Fruit fly (Drosophila melanogaster) whole organism, embryonic: ENCODE measurements around the gene CG31463.
A peak's percentile ranks its signal among the peaks of the same experiment; 100 is the strongest.

ENCODE experiments used
- Asciz ChIP-seq: fragments of 200-800 bp; sonication (Bioruptor generic); optimal IDR thresholded peaks from 2 replicates; lab custom pipeline; 2017; ENCODE audit warnings: missing biosample characterization, mild to moderate bottlenecking, missing genetic modification characterization, missing genetic modification reagents
- BEAF-32 ChIP-seq: fragments of 200-800 bp; sonication (Bioruptor generic); optimal IDR thresholded peaks from 3 replicates; lab custom pipeline; 2017; ENCODE audit warnings: missing biosample characterization, missing genetic modification characterization, mild to moderate bottlenecking, moderate library complexity, missing genetic modification reagents
- Blimp-1 ChIP-seq: fragments of 200-800 bp; sonication (Bioruptor generic); optimal IDR thresholded peaks from 3 replicates; lab custom pipeline; 2018; ENCODE audit warnings: missing biosample characterization, missing genetic modification characterization, mild to moderate bottlenecking, moderate library complexity, missing genetic modification reagents
- CG1024 ChIP-seq: fragments of 200-800 bp; sonication (Bioruptor generic); IDR thresholded peaks from 2 replicates; pipeline ENCODE4 v1.3.6; 2022; ENCODE audit warnings: missing biosample characterization, missing genetic modification characterization
- CG10543 ChIP-seq: fragments of 200-800 bp; sonication (Bioruptor generic); optimal IDR thresholded peaks from 3 replicates; lab custom pipeline; 2017; ENCODE audit warnings: missing biosample characterization, mild to moderate bottlenecking, missing genetic modification characterization, moderate library complexity
- CG11560 ChIP-seq: fragments of 200-800 bp; sonication (Bioruptor generic); IDR thresholded peaks from 3 replicates; pipeline ENCODE4 v1.3.6; 2022; ENCODE audit warnings: missing biosample characterization, missing genetic modification characterization
- CG11695 ChIP-seq: fragments of 200-800 bp; sonication (Bioruptor generic); IDR thresholded peaks from 3 replicates; pipeline ENCODE4 v1.3.6; 2022; ENCODE audit warnings: missing biosample characterization, missing genetic modification characterization
- CG12659 ChIP-seq: fragments of 200-800 bp; sonication (Bioruptor generic); optimal IDR thresholded peaks from 3 replicates; lab custom pipeline; 2017; ENCODE audit warnings: mild to moderate bottlenecking, missing biosample characterization, missing genetic modification reagents, missing genetic modification characterization
- CG13123 ChIP-seq: fragments of 200-800 bp; sonication (Bioruptor generic); optimal IDR thresholded peaks from 2 replicates; lab custom pipeline; 2016; ENCODE audit warnings: missing biosample characterization, missing genetic modification characterization
- CG16779 ChIP-seq: fragments of 200-800 bp; sonication (Bioruptor generic); IDR thresholded peaks from 2 replicates; pipeline ENCODE4 v1.3.6; 2022; ENCODE audit warnings: missing biosample characterization, missing genetic modification characterization
- CG17829 ChIP-seq: fragments of 200-800 bp; optimal IDR thresholded peaks from 2 replicates; lab custom pipeline; 2019; ENCODE audit warnings: missing biosample characterization, mild to moderate bottlenecking, missing genetic modification characterization, moderate library complexity
- CG18011 ChIP-seq: fragments of 200-800 bp; sonication (Bioruptor generic); optimal IDR thresholded peaks from 2 replicates; lab custom pipeline; 2017; ENCODE audit warnings: missing biosample characterization, missing genetic modification characterization, mild to moderate bottlenecking, moderate library complexity, missing genotype
- CG1832 ChIP-seq: fragments of 200-800 bp; sonication (Bioruptor generic); optimal IDR thresholded peaks from 2 replicates; lab custom pipeline; 2017; ENCODE audit warnings: missing biosample characterization, mild to moderate bottlenecking, missing genetic modification characterization, inconsistent platforms
- CG18764 ChIP-seq: fragments of 200-800 bp; sonication (Bioruptor generic); optimal IDR thresholded peaks from 3 replicates; lab custom pipeline; 2016; ENCODE audit warnings: missing biosample characterization, missing genetic modification characterization
- CG2129 ChIP-seq: fragments of 200-800 bp; sonication (Bioruptor generic); IDR thresholded peaks from 2 replicates; pipeline ENCODE4 v1.3.6; 2022; ENCODE audit warnings: missing biosample characterization, missing genetic modification characterization; ENCODE audit not compliant: partially characterized antibody
- CG3065 ChIP-seq: fragments of 200-800 bp; sonication (Bioruptor generic); optimal IDR thresholded peaks from 2 replicates; lab custom pipeline; 2016; ENCODE audit warnings: missing biosample characterization, missing genetic modification characterization
- CG31365 ChIP-seq: fragments of 200-800 bp; sonication (Bioruptor generic); optimal IDR thresholded peaks from 2 replicates; lab custom pipeline; 2018; ENCODE audit warnings: missing biosample characterization, mild to moderate bottlenecking, missing genetic modification characterization
- CG31388 ChIP-seq: fragments of 200-800 bp; sonication (Bioruptor generic); optimal IDR thresholded peaks from 2 replicates; lab custom pipeline; 2016; ENCODE audit warnings: missing biosample characterization, missing genetic modification characterization
- CG32772 ChIP-seq: fragments of 200-800 bp; sonication (Bioruptor generic); IDR thresholded peaks from 2 replicates; pipeline ENCODE4 v1.3.6; 2022; ENCODE audit warnings: missing biosample characterization, missing genetic modification characterization
- CG3847 ChIP-seq: fragments of 200-800 bp; sonication (Bioruptor generic); IDR thresholded peaks from 2 replicates; pipeline ENCODE4 v1.3.6; 2022; ENCODE audit warnings: missing biosample characterization, missing genetic modification characterization
- CG6175 ChIP-seq: fragments of 200-800 bp; sonication (Bioruptor generic); IDR thresholded peaks from 3 replicates; pipeline ENCODE4 v1.3.6; 2022; ENCODE audit warnings: missing biosample characterization, missing genetic modification characterization
- CG7786 ChIP-seq: fragments of 200-800 bp; sonication (Bioruptor generic); optimal IDR thresholded peaks from 2 replicates; lab custom pipeline; 2016; ENCODE audit warnings: missing biosample characterization, missing genetic modification characterization
- CG7839 ChIP-seq: fragments of 200-800 bp; sonication (Bioruptor generic); optimal IDR thresholded peaks from 3 replicates; lab custom pipeline; 2018; ENCODE audit warnings: missing biosample characterization, mild to moderate bottlenecking, missing genetic modification characterization, moderate library complexity
- CG9437 ChIP-seq: fragments of 200-800 bp; sonication (Bioruptor generic); optimal IDR thresholded peaks from 2 replicates; lab custom pipeline; 2018; ENCODE audit warnings: missing biosample characterization, mild to moderate bottlenecking, missing genetic modification characterization
- Dll ChIP-seq: fragments of 200-800 bp; sonication (Bioruptor generic); IDR thresholded peaks from 4 replicates; pipeline ENCODE4 v1.3.6; 2022; ENCODE audit warnings: missing biosample characterization, missing genetic modification characterization; ENCODE audit not compliant: partially characterized antibody
- Fer2 ChIP-seq: fragments of 200-800 bp; sonication (Bioruptor generic); optimal IDR thresholded peaks from 2 replicates; lab custom pipeline; 2018; ENCODE audit warnings: missing biosample characterization, mild to moderate bottlenecking, missing genetic modification characterization, moderate library complexity
- H2.0 ChIP-seq: fragments of 200-800 bp; sonication (Bioruptor generic); IDR thresholded peaks from 2 replicates; pipeline ENCODE4 v1.3.6; 2022; ENCODE audit warnings: missing biosample characterization, missing genetic modification characterization
- HLH4C ChIP-seq: fragments of 200-800 bp; sonication (Bioruptor generic); IDR thresholded peaks from 3 replicates; pipeline ENCODE4 v1.3.6; 2022; ENCODE audit warnings: missing biosample characterization, missing genetic modification characterization; ENCODE audit not compliant: partially characterized antibody
- Hr78 ChIP-seq, 2 experiments: fragments of 200-800 bp in 1 of 2; fragments of >200 bp in 1 of 2; sonication (Bioruptor generic) in 1 of 2; optimal IDR thresholded peaks; 2 replicates each; lab custom pipeline; 2017 to 2019; ENCODE audit warnings: missing biosample characterization in 2 of 2, missing genetic modification characterization in 2 of 2, mild to moderate bottlenecking in 1 of 2, moderate library complexity in 1 of 2
- Mes4 ChIP-seq: fragments of 200-800 bp; sonication (Bioruptor generic); optimal IDR thresholded peaks from 2 replicates; lab custom pipeline; 2016; ENCODE audit warnings: missing biosample characterization, missing genetic modification characterization
- Spps ChIP-seq: fragments of 200-800 bp; sonication (Bioruptor generic); optimal IDR thresholded peaks from 2 replicates; lab custom pipeline; 2018; ENCODE audit warnings: missing biosample characterization, mild to moderate bottlenecking, missing genetic modification characterization
- Tbp ChIP-seq: fragments of >200 bp; optimal IDR thresholded peaks from 2 replicates; lab custom pipeline; 2018; ENCODE audit warnings: missing biosample characterization, missing genetic modification characterization
- Trl ChIP-seq, 3 experiments: fragments of >200 bp in 2 of 3; fragments of 200-800 bp in 1 of 3; sonication (Bioruptor generic) in 1 of 3; optimal IDR thresholded peaks; 2 replicates in 1 of 3; 3 replicates in 2 of 3; lab custom pipeline; 2016 to 2017; ENCODE audit warnings: missing biosample characterization in 1 of 3, missing genetic modification characterization in 1 of 3
- YL-1 ChIP-seq: fragments of 200-800 bp; sonication (Bioruptor generic); optimal IDR thresholded peaks from 3 replicates; lab custom pipeline; 2017; ENCODE audit warnings: missing biosample characterization, mild to moderate bottlenecking, missing genetic modification characterization
- ara ChIP-seq: fragments of 200-800 bp; sonication (Bioruptor generic); IDR thresholded peaks from 2 replicates; pipeline ENCODE4 v1.3.6; 2022; ENCODE audit warnings: missing biosample characterization, missing genetic modification characterization
- caup ChIP-seq: fragments of 200-800 bp; sonication (Bioruptor generic); optimal IDR thresholded peaks from 3 replicates; lab custom pipeline; 2017; ENCODE audit warnings: missing biosample characterization, mild to moderate bottlenecking, missing genetic modification characterization, moderate library complexity; ENCODE audit not compliant: severe bottlenecking
- corto ChIP-seq: fragments of 200-800 bp; sonication (Bioruptor generic); optimal IDR thresholded peaks from 2 replicates; lab custom pipeline; 2016; ENCODE audit warnings: missing biosample characterization, mild to moderate bottlenecking, missing genetic modification characterization, moderate library complexity
- cwo ChIP-seq: fragments of 200-800 bp; sonication (Bioruptor generic); optimal IDR thresholded peaks from 3 replicates; lab custom pipeline; 2017; ENCODE audit warnings: missing biosample characterization, missing genetic modification characterization, mild to moderate bottlenecking, moderate library complexity, missing genetic modification reagents
- fd3F ChIP-seq: fragments of 200-800 bp; sonication (Bioruptor generic); optimal IDR thresholded peaks from 2 replicates; lab custom pipeline; 2018; ENCODE audit warnings: missing biosample characterization, mild to moderate bottlenecking, missing genetic modification characterization, moderate library complexity
- ham ChIP-seq: fragments of 200-800 bp; sonication (Bioruptor generic); IDR thresholded peaks from 2 replicates; pipeline ENCODE4 v1.3.6; 2022; ENCODE audit warnings: missing biosample characterization, missing genetic modification characterization
- insv ChIP-seq, 2 experiments: fragments of 200-800 bp; sonication (Bioruptor generic); optimal IDR thresholded peaks; 3 replicates each; lab custom pipeline; 2016 to 2018; ENCODE audit warnings: missing biosample characterization in 2 of 2, missing genetic modification characterization in 2 of 2
- jigr1 ChIP-seq: fragments of 200-800 bp; sonication (Bioruptor generic); IDR thresholded peaks from 3 replicates; pipeline ENCODE4 v1.3.6; 2022; ENCODE audit warnings: missing biosample characterization, missing genetic modification characterization
- kay ChIP-seq: fragments of 200-800 bp; sonication (Bioruptor generic); optimal IDR thresholded peaks from 2 replicates; lab custom pipeline; 2016; ENCODE audit warnings: missing biosample characterization, missing genetic modification characterization
- nom ChIP-seq: fragments of 200-800 bp; sonication (Bioruptor generic); optimal IDR thresholded peaks from 2 replicates; lab custom pipeline; 2017; ENCODE audit warnings: missing biosample characterization, missing genetic modification characterization, mild to moderate bottlenecking, moderate library complexity, missing genetic modification reagents
- pfk ChIP-seq: fragments of 200-800 bp; sonication (Bioruptor generic); optimal IDR thresholded peaks from 2 replicates; lab custom pipeline; 2018; ENCODE audit warnings: missing biosample characterization, mild to moderate bottlenecking, missing genetic modification characterization, moderate library complexity
- rib ChIP-seq: fragments of 200-800 bp; sonication (Bioruptor generic); IDR thresholded peaks from 2 replicates; pipeline ENCODE4 v1.3.6; 2022; ENCODE audit warnings: missing biosample characterization, missing genetic modification characterization
- run ChIP-seq: fragments of 200-800 bp; sonication (Bioruptor generic); optimal IDR thresholded peaks from 3 replicates; lab custom pipeline; 2018; ENCODE audit warnings: missing biosample characterization, mild to moderate bottlenecking, missing genetic modification characterization
- sima ChIP-seq: fragments of 200-800 bp; sonication (Bioruptor generic); optimal IDR thresholded peaks from 2 replicates; lab custom pipeline; 2016; ENCODE audit warnings: missing biosample characterization, missing genetic modification characterization
- tin ChIP-seq: fragments of 200-800 bp; sonication (Bioruptor generic); optimal IDR thresholded peaks from 3 replicates; lab custom pipeline; 2016; ENCODE audit warnings: missing biosample characterization, missing genetic modification characterization
- vvl ChIP-seq: fragments of 200-800 bp; sonication (Bioruptor generic); IDR thresholded peaks from 2 replicates; pipeline ENCODE4 v1.3.6; 2022; ENCODE audit warnings: missing biosample characterization, missing genetic modification characterization

The CG31463 gene

dm6 chr3R:8308515-8308959 lies 16.4 kb downstream of the CG31463 start, which contains the start of gene tex (continued):
- TF ChIP-seq CG17829 (tag; lab: Kevin White, UChicago) (peak; percentile 25), CG18764 (GFP tag; lab: Kevin White, UChicago) (no peak), run (no peak), Trl (optimal IDR thresholded peaks at IDR 0.05; lab: Kevin White, UChicago) (peak in 1 of 2 experiments; percentile 52), Trl (GFP tag; optimal IDR thresholded peaks at IDR 0.05; lab: Kevin White, UChicago) (peak; percentile 50), jigr1 (GFP tag; lab: Robert Waterston, UW) (no peak), BEAF-32 (GFP tag; lab: Kevin White, UChicago) (peak; percentile 60), kay (peak; percentile 8), HLH4C (GFP tag; lab: Robert Waterston, UW) (no peak), CG7839 (tag; lab: Kevin White, UChicago) (no peak), CG1832 (GFP tag; lab: Kevin White, UChicago) (no peak), CG12659 (GFP tag; lab: Kevin White, UChicago) (no peak), insv (GFP tag; optimal IDR thresholded peaks at IDR 0.05; lab: Kevin White, UChicago) (peak in 1 of 2 experiments; percentile 57), cwo (GFP tag; lab: Kevin White, UChicago) (no peak), CG3065 (GFP tag; lab: Kevin White, UChicago) (no peak), CG13123 (peak; percentile 1), Fer2 (tag; lab: Kevin White, UChicago) (no peak), corto (GFP tag; lab: Kevin White, UChicago) (no peak), CG3847 (no peak), sima (GFP tag; lab: Kevin White, UChicago) (no peak), vvl (GFP tag; lab: Robert Waterston, UW) (peak; percentile 68), CG18011 (GFP tag; lab: Kevin White, UChicago) (no peak), H2.0 (GFP tag; lab: Robert Waterston, UW) (no peak), CG31365 (tag; lab: Kevin White, UChicago) (peak; percentile 47), CG10543 (GFP tag; lab: Kevin White, UChicago) (no peak), caup (GFP tag; lab: Kevin White, UChicago) (no peak), fd3F (GFP tag; lab: Kevin White, UChicago) (no peak), CG11695 (GFP tag; lab: Robert Waterston, UW) (no peak), CG16779 (GFP tag; lab: Robert Waterston, UW) (no peak), ara (GFP tag; lab: Robert Waterston, UW) (peak; percentile 61), CG11560 (no peak), CG9437 (no peak), YL-1 (GFP tag; lab: Kevin White, UChicago) (peak; percentile 23), CG1024 (no peak), Tbp (GFP tag; lab: Kevin White, UChicago) (no peak), CG6175 (GFP tag; lab: Robert Waterston, UW) (no peak), pfk (no peak), Mes4 (GFP tag; lab: Kevin White, UChicago) (peak; percentile 35), Blimp-1 (GFP tag; lab: Kevin White, UChicago) (peak; percentile 67), CG31388 (GFP tag; lab: Kevin White, UChicago) (no peak), Hr78 (GFP tag; optimal IDR thresholded peaks at IDR 0.05; lab: Kevin White, UChicago) (peak in 1 of 2 experiments; percentile 1), Spps (tag; lab: Kevin White, UChicago) (peak; percentile 41), CG32772 (GFP tag; lab: Robert Waterston, UW) (no peak), nom (GFP tag; lab: Kevin White, UChicago) (no peak), ham (GFP tag; lab: Robert Waterston, UW) (no peak), Dll (GFP tag; lab: Robert Waterston, UW) (peak; percentile 62; the same call in 3 of the 4 replicates), CG7786 (GFP tag; lab: Kevin White, UChicago) (no peak), Asciz (peak; percentile 89), CG2129 (no peak), tin (GFP tag; lab: Kevin White, UChicago) (no peak), rib (GFP tag; lab: Robert Waterston, UW) (no peak)
